Fruit fly (Drosophila melanogaster) Kc167 (cell line): ENCODE measurements around the gene Pex1.

Source experiments
- Myc ChIP-seq: fragments of >200 bp; optimal IDR thresholded peaks from 2 replicates; lab custom pipeline; 2017; ENCODE audit warnings: missing external identifiers
- Sin3A ChIP-seq: fragments of >200 bp; optimal IDR thresholded peaks from 2 replicates; lab custom pipeline; 2018; ENCODE audit warnings: missing external identifiers
- h ChIP-seq: fragments of >200 bp; optimal IDR thresholded peaks from 3 replicates; lab custom pipeline; 2018; ENCODE audit warnings: missing external identifiers
- insv ChIP-seq: fragments of >200 bp; optimal IDR thresholded peaks from 3 replicates; lab custom pipeline; 2018; ENCODE audit warnings: missing external identifiers
- psq ChIP-seq: fragments of >200 bp; optimal IDR thresholded peaks from 2 replicates; lab custom pipeline; 2017; ENCODE audit warnings: missing external identifiers
- ttk ChIP-seq: sonication (Bioruptor generic); optimal IDR thresholded peaks from 2 replicates; lab custom pipeline; 2017; ENCODE audit warnings: missing external identifiers

- TF ChIP-seq psq (lab: Kevin White, UChicago) (no peak), h (lab: Kevin White, UChicago) (no peak), Myc (lab: Kevin White, UChicago) (no peak), Sin3A (lab: Kevin White, UChicago) (no peak), insv (lab: Kevin White, UChicago) (no peak), ttk (lab: Kevin White, UChicago) (no peak)
Measured at dm6 chr3L:14086225-14086624, 14.5 kb downstream of the Pex1 start.
